Worm (Caenorhabditis elegans) whole organism, young adult: ENCODE results near the gene flp-5.

Experiments used
- B0261.1 ChIP-seq: sonication (generic microtip); optimal IDR thresholded peaks from 2 replicates; lab custom pipeline; 2016; ENCODE audit warnings: mild to moderate bottlenecking, missing genetic modification characterization, moderate library complexity, missing compliant biosample characterization
- C06A6.2 ChIP-seq: fragments of 200-800 bp; sonication (Bioruptor generic); conservative IDR thresholded peaks from 2 replicates; pipeline ENCODE4 v1.3.6; 2022; ENCODE audit warnings: missing genetic modification characterization, missing compliant biosample characterization
- F22D6.2 ChIP-seq: sonication (generic microtip); optimal IDR thresholded peaks from 2 replicates; lab custom pipeline; 2016; ENCODE audit warnings: mild to moderate bottlenecking, missing genetic modification characterization, missing compliant biosample characterization
- F37B4.10 ChIP-seq: fragments of 200-800 bp; sonication (Bioruptor generic); IDR thresholded peaks from 2 replicates; pipeline ENCODE4 v1.3.6; 2022; ENCODE audit warnings: missing genetic modification characterization, missing compliant biosample characterization
- F39B2.1 ChIP-seq: fragments of 200-800 bp; sonication (Bioruptor generic); IDR thresholded peaks from 2 replicates; pipeline ENCODE4 v1.3.6; 2022; ENCODE audit warnings: missing genetic modification reagents, missing genetic modification characterization, missing compliant biosample characterization
- T07F8.4 ChIP-seq: sonication (generic microtip); optimal IDR thresholded peaks from 2 replicates; lab custom pipeline; 2016; ENCODE audit warnings: mild to moderate bottlenecking, missing genetic modification characterization, moderate library complexity, missing compliant biosample characterization
- Y53F4B.3 ChIP-seq: fragments of 200-800 bp; sonication (Bioruptor generic); IDR thresholded peaks from 2 replicates; pipeline ENCODE4 v1.3.6; 2022; ENCODE audit warnings: missing genetic modification reagents, missing genetic modification characterization, missing compliant biosample characterization
- Y56A3A.18 ChIP-seq: fragments of 200-800 bp; sonication (Bioruptor generic); IDR thresholded peaks from 2 replicates; pipeline ENCODE4 v1.3.6; 2022; ENCODE audit warnings: missing genetic modification reagents, missing genetic modification characterization, missing compliant biosample characterization
- Y95B8A.8 ChIP-seq: fragments of 200-800 bp; sonication (Bioruptor generic); IDR thresholded peaks from 2 replicates; pipeline ENCODE4 v1.3.6; 2022; ENCODE audit warnings: missing genetic modification reagents, missing genetic modification characterization, missing compliant biosample characterization
- ama-1 ChIP-seq, 3 experiments: fragments of 150-350 bp in 1 of 3; sonication (generic microtip) in 2 of 3; optimal IDR thresholded peaks; 2 replicates each; lab custom pipeline; 2014 to 2018; ENCODE audit warnings: missing biosample characterization in 2 of 3, missing genetic modification characterization in 2 of 3, missing genetic modification reagents in 2 of 3
- atf-7 ChIP-seq: sonication (generic microtip); optimal IDR thresholded peaks from 2 replicates; lab custom pipeline; 2017; ENCODE audit warnings: mild to moderate bottlenecking, missing genetic modification characterization, missing compliant biosample characterization
- athp-1 ChIP-seq: sonication (generic microtip); optimal IDR thresholded peaks from 2 replicates; lab custom pipeline; 2017; ENCODE audit warnings: mild to moderate bottlenecking, missing genetic modification characterization, missing compliant biosample characterization
- bed-1 ChIP-seq: fragments of 200-800 bp; sonication (Bioruptor generic); IDR thresholded peaks from 2 replicates; pipeline ENCODE4 v1.3.6; 2022; ENCODE audit warnings: missing genetic modification reagents, missing genetic modification characterization, missing compliant biosample characterization
- ccch-3 ChIP-seq: fragments of 200-800 bp; sonication (Bioruptor generic); optimal IDR thresholded peaks from 2 replicates; lab custom pipeline; 2018; ENCODE audit warnings: mild to moderate bottlenecking, missing genetic modification characterization, missing compliant biosample characterization
- cebp-1 ChIP-seq, 2 experiments: fragments of 200-800 bp in 1 of 2; sonication (Bioruptor generic) in 1 of 2; sonication (generic microtip) in 1 of 2; IDR thresholded peaks in 1 of 2; optimal IDR thresholded peaks in 1 of 2; 2 replicates each; pipeline versions ENCODE4 v1.3.6 to Lab custom; 2017 to 2022; ENCODE audit warnings: missing compliant biosample characterization in 2 of 2, missing genetic modification characterization in 2 of 2, mild to moderate bottlenecking in 1 of 2, missing genetic modification reagents in 1 of 2, moderate library complexity in 1 of 2
- efl-1 ChIP-seq: fragments of 150-350 bp; optimal IDR thresholded peaks from 2 replicates; lab custom pipeline; 2014; ENCODE audit warnings: missing biosample characterization, missing genetic modification reagents, missing genetic modification characterization
- egl-44 ChIP-seq: fragments of 200-800 bp; sonication (Bioruptor generic); IDR thresholded peaks from 2 replicates; pipeline ENCODE4 v1.3.6; 2022; ENCODE audit warnings: missing genetic modification reagents, missing genetic modification characterization, missing compliant biosample characterization
- ekl-4 ChIP-seq: fragments of 200-800 bp; sonication (Bioruptor generic); IDR thresholded peaks from 2 replicates; pipeline ENCODE4 v1.3.6; 2022; ENCODE audit warnings: missing genetic modification reagents, missing genetic modification characterization, missing compliant biosample characterization
- him-1 ChIP-seq: sonication (generic microtip); optimal IDR thresholded peaks from 2 replicates; lab custom pipeline; 2016; ENCODE audit warnings: missing genotype, missing genetic modification reagents, missing genetic modification characterization, missing compliant biosample characterization
- hmg-1.2 ChIP-seq: fragments of 200-800 bp; sonication (Bioruptor generic); IDR thresholded peaks from 2 replicates; pipeline ENCODE4 v1.3.6; 2022; ENCODE audit warnings: missing genetic modification reagents, missing genetic modification characterization, missing compliant biosample characterization
- hrde-1 ChIP-seq: sonication (generic microtip); optimal IDR thresholded peaks from 2 replicates; lab custom pipeline; 2016; ENCODE audit warnings: missing genetic modification characterization, mild to moderate bottlenecking, missing compliant biosample characterization, moderate library complexity, missing genotype, missing genetic modification reagents, borderline replicate concordance
- hsf-1 ChIP-seq: fragments of 200-800 bp; sonication (Bioruptor generic); IDR thresholded peaks from 2 replicates; pipeline ENCODE4 v1.3.6; 2022; ENCODE audit warnings: missing genetic modification reagents, missing genetic modification characterization, missing compliant biosample characterization
- let-607 ChIP-seq, 2 experiments: fragments of 200-800 bp in 1 of 2; sonication (Bioruptor generic) in 1 of 2; sonication (generic microtip) in 1 of 2; optimal IDR thresholded peaks; 2 replicates each; lab custom pipeline; 2016 to 2018; ENCODE audit warnings: mild to moderate bottlenecking in 2 of 2, missing compliant biosample characterization in 2 of 2, missing genetic modification characterization in 2 of 2, moderate library complexity in 2 of 2, missing genotype in 1 of 2
- lin-54 ChIP-seq: fragments of 200-800 bp; sonication (Bioruptor generic); optimal IDR thresholded peaks from 2 replicates; lab custom pipeline; 2018; ENCODE audit warnings: mild to moderate bottlenecking, missing genetic modification characterization, missing compliant biosample characterization
- madf-6 ChIP-seq: fragments of 200-800 bp; sonication (Bioruptor generic); IDR thresholded peaks from 2 replicates; pipeline ENCODE4 v1.3.6; 2022; ENCODE audit warnings: missing genetic modification reagents, missing genetic modification characterization, missing compliant biosample characterization
- mel-28 ChIP-seq: sonication (generic microtip); optimal IDR thresholded peaks from 2 replicates; lab custom pipeline; 2016; ENCODE audit warnings: borderline replicate concordance, mild to moderate bottlenecking, missing genetic modification characterization, missing compliant biosample characterization
- nfyb-1 ChIP-seq: fragments of 200-800 bp; sonication (Bioruptor generic); IDR thresholded peaks from 2 replicates; pipeline ENCODE4 v1.3.6; 2022; ENCODE audit warnings: missing genetic modification reagents, missing genetic modification characterization, missing compliant biosample characterization
- nhr-90 ChIP-seq: sonication (generic microtip); optimal IDR thresholded peaks from 2 replicates; lab custom pipeline; 2016; ENCODE audit warnings: missing genotype, mild to moderate bottlenecking, missing genetic modification characterization, missing compliant biosample characterization
- snpc-1.1 ChIP-seq: sonication (generic microtip); optimal IDR thresholded peaks from 2 replicates; lab custom pipeline; 2017; ENCODE audit warnings: missing genetic modification characterization, mild to moderate bottlenecking, missing compliant biosample characterization, antibody characterized with exemption, moderate library complexity, missing genotype, missing genetic modification reagents; ENCODE audit not compliant: insufficient read depth
- snpc-3.4 ChIP-seq: sonication (generic microtip); optimal IDR thresholded peaks from 2 replicates; lab custom pipeline; 2017; ENCODE audit warnings: missing genetic modification characterization, mild to moderate bottlenecking, missing compliant biosample characterization, antibody characterized with exemption, moderate library complexity, missing genotype, missing genetic modification reagents
- tbp1 ChIP-seq: fragments of 200-800 bp; sonication (Bioruptor generic); optimal IDR thresholded peaks from 2 replicates; lab custom pipeline; 2018; ENCODE audit warnings: mild to moderate bottlenecking, missing genetic modification characterization, missing compliant biosample characterization
- tbx-9 ChIP-seq: sonication (generic microtip); optimal IDR thresholded peaks from 2 replicates; lab custom pipeline; 2016; ENCODE audit warnings: borderline replicate concordance, missing genetic modification characterization, inconsistent platforms, missing compliant biosample characterization
- unc-62 ChIP-seq: fragments of 150-350 bp; optimal IDR thresholded peaks from 2 replicates; lab custom pipeline; 2014; ENCODE audit warnings: missing biosample characterization, missing genetic modification reagents, missing genetic modification characterization
- xnd-1 ChIP-seq: sonication (generic microtip); optimal IDR thresholded peaks from 2 replicates; lab custom pipeline; 2016; ENCODE audit warnings: missing genotype, missing genetic modification reagents, missing genetic modification characterization, missing compliant biosample characterization
- zim-3 ChIP-seq: sonication (generic microtip); optimal IDR thresholded peaks from 2 replicates; lab custom pipeline; 2017; ENCODE audit warnings: mild to moderate bottlenecking, missing genetic modification characterization, moderate library complexity, missing compliant biosample characterization
- ztf-18 ChIP-seq: sonication (generic microtip); optimal IDR thresholded peaks from 2 replicates; lab custom pipeline; 2016; ENCODE audit warnings: missing genotype, mild to moderate bottlenecking, missing genetic modification characterization, missing compliant biosample characterization
- ztf-26 ChIP-seq: sonication (generic microtip); optimal IDR thresholded peaks from 2 replicates; lab custom pipeline; 2017; ENCODE audit warnings: missing genetic modification characterization, missing compliant biosample characterization

The flp-5 gene

ce11 chrX:8495005-8495404, 33.0 kb upstream of the flp-5 start, which contains the start of gene T01B10.5:
TSS of gene T01B10.5 (plus strand) at chrX:8495305.
- TF ChIP-seq ama-1 (optimal IDR thresholded peaks at IDR 0.05; lab: Kevin White, UChicago) (no peak), ama-1 (GFP tag; optimal IDR thresholded peaks at IDR 0.05; lab: Kevin White, UChicago) (no peak), B0261.1 (no peak), nhr-90 (tag; lab: Kevin White, UChicago) (no peak), ztf-18 (tag; lab: Kevin White, UChicago) (no peak)

ce11 chrX:8499721-8500120, 28.3 kb upstream of the flp-5 start, which contains the start of gene grd-14:
TSS of gene grd-14 (plus strand) at chrX:8500021.
- TF ChIP-seq F37B4.10 (GFP tag; lab: Robert Waterston, UW) (no peak), Y95B8A.8 (GFP tag; lab: Robert Waterston, UW) (no peak), cebp-1 (GFP tag; IDR thresholded peaks at IDR 0.05; lab: Robert Waterston, UW) (no peak), cebp-1 (tag; optimal IDR thresholded peaks at IDR 0.05; lab: Kevin White, UChicago) (no peak), unc-62 (GFP tag; lab: Kevin White, UChicago) (no peak), xnd-1 (tag; lab: Kevin White, UChicago) (no peak), hmg-1.2 (GFP tag; lab: Robert Waterston, UW) (no peak), snpc-3.4 (tag; lab: Kevin White, UChicago) (no peak), hsf-1 (GFP tag; lab: Robert Waterston, UW) (no peak), ztf-26 (tag; lab: Kevin White, UChicago) (no peak), athp-1 (no peak)

- no peak for TF ChIP-seq tbx-9 (tag; lab: Kevin White, UChicago)
- TF ChIP-seq bed-1 (GFP tag; lab: Robert Waterston, UW) = no peak
- TF ChIP-seq F22D6.2 (tag; lab: Kevin White, UChicago) = no peak
- TF ChIP-seq hrde-1 (tag; lab: Kevin White, UChicago) = no peak
- TF ChIP-seq lin-54 (GFP tag; lab: Kevin White, UChicago) = no peak
- no peak for TF ChIP-seq Y53F4B.3 (GFP tag; lab: Robert Waterston, UW)
- no peak for TF ChIP-seq F39B2.1 (GFP tag; lab: Robert Waterston, UW)
- TF ChIP-seq tbp1 (GFP tag; lab: Kevin White, UChicago) = no peak
- no peak for TF ChIP-seq mel-28 (tag; lab: Kevin White, UChicago)
- no peak for TF ChIP-seq snpc-3.4 (tag; lab: Kevin White, UChicago)
- TF ChIP-seq egl-44 (GFP tag; lab: Robert Waterston, UW) = no peak
- no peak for TF ChIP-seq zim-3 (tag; lab: Kevin White, UChicago)
- TF ChIP-seq F37B4.10 (GFP tag; lab: Robert Waterston, UW) = no peak
- TF ChIP-seq madf-6 (GFP tag; lab: Robert Waterston, UW) = no peak
- TF ChIP-seq let-607 (tag; optimal IDR thresholded peaks at IDR 0.05; lab: Kevin White, UChicago) = no peak
- no peak for TF ChIP-seq ekl-4
- no peak for TF ChIP-seq hsf-1 (GFP tag; lab: Robert Waterston, UW)
Observed at ce11 chrX:8500922-8501321, 27.1 kb upstream of the flp-5 start, which contains the start of gene grd-4. TSS of gene grd-4 (plus strand) at chrX:8501222.

ce11 chrX:8504207-8504606, 23.8 kb upstream of the flp-5 start:
- TF ChIP-seq athp-1 (no peak), nfyb-1 (no peak), C06A6.2 (GFP tag; lab: Robert Waterston, UW) (no peak), ztf-18 (tag; lab: Kevin White, UChicago) (no peak), atf-7 (no peak), him-1 (tag; lab: Kevin White, UChicago) (no peak), Y95B8A.8 (GFP tag; lab: Robert Waterston, UW) (no peak), ccch-3 (no peak), snpc-1.1 (tag; lab: Kevin White, UChicago) (no peak), Y56A3A.18 (GFP tag; lab: Robert Waterston, UW) (no peak), efl-1 (GFP tag; lab: Kevin White, UChicago) (no peak), xnd-1 (tag; lab: Kevin White, UChicago) (no peak), T07F8.4 (tag; lab: Kevin White, UChicago) (no peak)
